Worm (Caenorhabditis elegans) whole organism, midembryonic: ENCODE results near the gene ZK616.3.

Experiments used
- cog-1 ChIP-seq: sonication (generic microtip); optimal IDR thresholded peaks from 2 replicates; lab custom pipeline; 2016; ENCODE audit warnings: missing genetic modification characterization, missing compliant biosample characterization
- flt-1 ChIP-seq: fragments of 200-800 bp; sonication (Bioruptor generic); IDR thresholded peaks from 2 replicates; pipeline ENCODE4 v1.3.6; 2022; ENCODE audit warnings: missing genetic modification characterization, missing compliant biosample characterization
- ref-1 ChIP-seq: fragments of 200-800 bp; sonication (Bioruptor generic); conservative IDR thresholded peaks from 2 replicates; pipeline ENCODE4 v1.3.6; 2022; ENCODE audit warnings: missing genetic modification reagents, missing genetic modification characterization, missing compliant biosample characterization
- tab-1 ChIP-seq: fragments of 200-800 bp; sonication (Bioruptor generic); IDR thresholded peaks from 2 replicates; pipeline ENCODE4 v1.3.6; 2022; ENCODE audit warnings: missing genetic modification characterization, missing compliant biosample characterization
- ztf-23 ChIP-seq: fragments of 200-800 bp; sonication (Bioruptor generic); IDR thresholded peaks from 2 replicates; pipeline ENCODE4 v1.3.6; 2022; ENCODE audit warnings: missing genetic modification reagents, missing genetic modification characterization, missing compliant biosample characterization
- ztf-29 ChIP-seq: fragments of 200-800 bp; sonication (Bioruptor generic); IDR thresholded peaks from 2 replicates; pipeline ENCODE4 v1.3.6; 2022; ENCODE audit warnings: missing genetic modification reagents, missing genetic modification characterization, missing compliant biosample characterization

DNA sequence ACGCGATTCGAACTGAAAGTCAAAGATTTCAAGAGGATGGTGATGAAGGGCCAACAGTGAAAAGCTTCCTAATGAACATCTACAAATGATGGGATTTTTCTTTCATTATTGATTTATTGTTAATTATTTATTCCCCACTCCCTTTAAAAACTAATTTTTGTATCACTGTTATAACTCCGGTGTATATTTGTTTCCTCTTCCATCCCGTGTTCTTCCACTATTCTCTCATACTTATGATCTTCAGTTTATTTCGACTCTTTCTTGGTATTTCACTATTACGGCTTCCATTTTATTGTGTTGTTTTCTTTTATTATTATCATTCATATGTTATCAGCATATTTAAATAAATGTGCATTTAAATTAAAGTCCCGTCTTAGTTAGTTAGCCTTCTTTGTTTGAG is 22.5 kb upstream of the ZK616.3 start:
- TF ChIP-seq flt-1 (GFP tag; lab: Robert Waterston, UW) (no peak), ref-1 (no peak), cog-1 (no peak), ztf-29 (GFP tag; lab: Robert Waterston, UW) (no peak), tab-1 (no peak), ztf-23 (GFP tag; lab: Robert Waterston, UW) (no peak)
